Fruit fly (Drosophila melanogaster): ENCODE data around the gene tHMG2.

Gene tHMG2

dm6 chr3R:22468829-22469487, 23.8 kb upstream of the tHMG2 start (continued):
- TF ChIP-seq Antp (GFP tag; optimal IDR thresholded peaks at IDR 0.05) (peak; percentile 92), da (GFP tag; optimal IDR thresholded peaks at IDR 0.05) (peak; percentile 4), CG3995 (GFP tag; optimal IDR thresholded peaks at IDR 0.05) (peak; percentile 23), CG1233 (GFP tag; optimal IDR thresholded peaks at IDR 0.05) (peak; percentile 82), H15 (GFP tag; IDR thresholded peaks at IDR 0.05) (peak; percentile 71; the same call in 2 of the 3 replicates), CG31224 (GFP tag; IDR thresholded peaks at IDR 0.05) (peak; percentile 80), unc-4 (GFP tag; IDR thresholded peaks at IDR 0.05; ENCODE audit: partially characterized antibody) (no peak), grn (GFP tag; optimal IDR thresholded peaks at IDR 0.05) (no peak), sqz (GFP tag; optimal IDR thresholded peaks at IDR 0.05) (no peak), jing (GFP tag; optimal IDR thresholded peaks at IDR 0.05) (peak; percentile 64), D19A (tag; optimal IDR thresholded peaks at IDR 0.05) (peak; percentile 79), sens (GFP tag) (peak; percentile 96), gfzf (GFP tag; optimal IDR thresholded peaks at IDR 0.05) (no peak), CG17612 (GFP tag; IDR thresholded peaks at IDR 0.05) (peak; percentile 31; the same call in 1 of the 2 replicates), CG10959 (GFP tag; IDR thresholded peaks at IDR 0.05) (no peak), CG4820 (GFP tag; optimal IDR thresholded peaks at IDR 0.05) (peak; percentile 78), trem (tag; optimal IDR thresholded peaks at IDR 0.05) (peak; percentile 34), YL-1 (GFP tag; optimal IDR thresholded peaks at IDR 0.05) (peak; percentile 22), ci (GFP tag; IDR thresholded peaks at IDR 0.05) (peak; percentile 87), tap (tag; optimal IDR thresholded peaks at IDR 0.05) (peak; percentile 75), Fer1 (GFP tag; optimal IDR thresholded peaks at IDR 0.05) (peak; percentile 96), Dek (tag; optimal IDR thresholded peaks at IDR 0.05) (peak; percentile 85), kay (GFP tag; optimal IDR thresholded peaks at IDR 0.05) (peak; percentile 79), CG9215 (GFP tag; IDR thresholded peaks at IDR 0.05) (peak; percentile 85), Ada2b (GFP tag; IDR thresholded peaks at IDR 0.05) (peak; percentile 87), Awh (GFP tag; IDR thresholded peaks at IDR 0.05) (peak; percentile 78; the same call in 1 of the 2 replicates), pb (GFP tag; optimal IDR thresholded peaks at IDR 0.05) (peak; percentile 88), cg (GFP tag; optimal IDR thresholded peaks at IDR 0.05) (peak; percentile 73), Ssrp (tag; optimal IDR thresholded peaks at IDR 0.05) (peak; percentile 69), CG2129 (GFP tag; IDR thresholded peaks at IDR 0.05; ENCODE audit: partially characterized antibody) (no peak), CG7786 (GFP tag; optimal IDR thresholded peaks at IDR 0.05) (peak; percentile 87), CG32767 (GFP tag; IDR thresholded peaks at IDR 0.05) (peak; percentile 49), CG4328 (GFP tag; optimal IDR thresholded peaks at IDR 0.05) (peak; percentile 65), bsh (GFP tag; optimal IDR thresholded peaks at IDR 0.05) (peak in 1 of 2 experiments; percentile 75), CG10543 (GFP tag; optimal IDR thresholded peaks at IDR 0.05) (peak; percentile 86), her (GFP tag; optimal IDR thresholded peaks at IDR 0.05) (peak; percentile 90), D19B (GFP tag; optimal IDR thresholded peaks at IDR 0.05) (peak; percentile 66), tup (GFP tag; optimal IDR thresholded peaks at IDR 0.05) (peak; percentile 87), CrebB (tag; optimal IDR thresholded peaks at IDR 0.05) (peak; percentile 82), bbx (GFP tag; IDR thresholded peaks at IDR 0.05; ENCODE audit: partially characterized antibody) (no peak), CG13287 (GFP tag; IDR thresholded peaks at IDR 0.05; ENCODE audit: partially characterized antibody) (no peak), CG15479 (GFP tag; optimal IDR thresholded peaks at IDR 0.05) (no peak), esg (GFP tag; conservative IDR thresholded peaks at IDR 0.05) (peak; percentile 83), sr (GFP tag; IDR thresholded peaks at IDR 0.05) (no peak), nerfin-1 (tag; optimal IDR thresholded peaks at IDR 0.05) (peak; percentile 99), CG11504 (tag; optimal IDR thresholded peaks at IDR 0.05) (peak; percentile 91), Gsc (GFP tag; IDR thresholded peaks at IDR 0.05) (peak; percentile 46), BEAF-32 (GFP tag; optimal IDR thresholded peaks at IDR 0.05) (no peak), CG8765 (GFP tag; IDR thresholded peaks at IDR 0.05) (no peak), CHES-1-like (GFP tag; optimal IDR thresholded peaks at IDR 0.05) (peak; percentile 89)
